Fruit fly (Drosophila melanogaster): ENCODE data around the gene Rbp4.

Gene Rbp4

DNA sequence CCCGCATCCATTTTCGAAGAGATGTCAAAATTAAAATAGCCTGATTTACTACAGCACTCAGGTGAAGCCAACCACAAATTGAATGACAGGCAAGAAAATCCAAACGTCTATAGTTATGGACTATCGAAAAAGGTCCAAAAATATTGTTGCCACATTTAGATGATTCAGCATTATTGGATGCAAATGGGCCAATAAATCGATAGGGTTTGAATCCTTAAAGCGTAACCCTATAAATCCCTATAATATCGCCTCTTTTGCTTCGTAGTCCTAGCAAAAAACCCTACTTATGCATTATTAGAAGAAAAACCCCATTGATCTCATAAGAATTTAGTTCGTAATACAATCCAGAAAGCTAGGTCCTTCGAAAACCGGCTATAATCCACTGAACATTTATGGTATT is at the start of gene Rbp4:
TSS of gene Rbp4 (minus strand) at position 101 of the 400 bp plus-strand sequence.
- TF ChIP-seq psq (optimal IDR thresholded peaks at IDR 0.05) (no peak), EcR (GFP tag; optimal IDR thresholded peaks at IDR 0.05) (no peak), CG8478 (optimal IDR thresholded peaks at IDR 0.05) (no peak), usp (GFP tag; optimal IDR thresholded peaks at IDR 0.05) (no peak), pan (optimal IDR thresholded peaks at IDR 0.05) (no peak), Dll (optimal IDR thresholded peaks at IDR 0.05) (no peak)

DNA sequence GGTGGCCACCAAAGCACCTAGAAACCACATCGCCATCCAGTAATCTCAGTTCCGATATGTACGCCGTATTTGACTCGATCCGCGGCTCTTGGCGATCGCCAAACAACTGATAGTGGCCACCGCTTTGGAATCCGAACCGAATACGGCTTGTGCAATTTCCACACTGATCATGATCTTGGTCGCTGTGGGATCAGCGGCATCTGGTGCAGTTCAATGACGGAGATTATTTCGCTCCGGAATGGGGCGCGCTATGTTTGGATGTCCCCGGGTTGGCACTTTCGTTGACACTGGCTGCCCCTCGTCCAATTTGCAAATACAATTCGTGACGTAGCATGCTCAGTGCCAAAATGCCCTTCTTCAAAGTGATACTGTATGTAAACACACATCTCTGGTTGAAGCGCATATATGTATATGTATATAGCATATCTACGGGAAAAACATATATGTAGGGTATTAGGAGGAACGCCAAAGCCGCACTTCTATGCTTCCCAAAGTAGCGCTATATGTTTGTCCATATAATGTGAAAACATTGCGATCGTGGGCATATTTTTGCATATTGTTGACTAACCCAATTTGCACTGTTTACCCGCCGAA is 49.2 kb upstream of the Rbp4 start, which contains the start of gene Adgf-D:
TSS of gene Adgf-D (minus strand) at position 111 of the 594 bp plus-strand sequence.
- no peak for TF ChIP-seq Dll (optimal IDR thresholded peaks at IDR 0.05)
- TF ChIP-seq pan (optimal IDR thresholded peaks at IDR 0.05), result no peak
- TF ChIP-seq usp (GFP tag; optimal IDR thresholded peaks at IDR 0.05), result no peak
- TF ChIP-seq CG8478 (optimal IDR thresholded peaks at IDR 0.05), result no peak
- no peak for TF ChIP-seq EcR (GFP tag; optimal IDR thresholded peaks at IDR 0.05)
- no peak for TF ChIP-seq psq (optimal IDR thresholded peaks at IDR 0.05)

DNA sequence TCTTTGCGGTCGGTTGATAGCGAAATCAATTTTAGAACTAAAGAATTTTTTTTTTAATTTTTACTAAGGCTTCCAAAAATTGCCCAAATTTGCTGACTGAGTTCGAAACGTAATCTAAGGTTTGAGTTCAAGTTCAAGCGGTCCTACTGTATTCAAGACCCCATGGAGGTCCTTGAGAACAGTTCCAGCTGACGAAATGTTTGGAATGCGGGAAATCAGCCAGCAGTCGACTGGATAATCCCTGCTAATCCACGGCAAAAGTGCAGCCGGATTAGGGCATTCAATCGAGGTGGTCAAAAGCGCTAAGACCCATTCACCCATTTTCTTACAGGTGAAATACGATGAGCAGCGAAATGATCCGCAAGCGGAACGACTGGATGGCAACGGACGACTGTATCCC is 44.5 kb upstream of the Rbp4 start, which contains the start of gene f-cup:
TSS of gene f-cup (minus strand) at position 101 of the 400 bp plus-strand sequence.
- TF ChIP-seq EcR (GFP tag; optimal IDR thresholded peaks at IDR 0.05) (no peak), pan (optimal IDR thresholded peaks at IDR 0.05) (no peak), usp (GFP tag; optimal IDR thresholded peaks at IDR 0.05) (no peak), psq (optimal IDR thresholded peaks at IDR 0.05) (no peak), Dll (optimal IDR thresholded peaks at IDR 0.05) (no peak), CG8478 (optimal IDR thresholded peaks at IDR 0.05) (no peak)

DNA sequence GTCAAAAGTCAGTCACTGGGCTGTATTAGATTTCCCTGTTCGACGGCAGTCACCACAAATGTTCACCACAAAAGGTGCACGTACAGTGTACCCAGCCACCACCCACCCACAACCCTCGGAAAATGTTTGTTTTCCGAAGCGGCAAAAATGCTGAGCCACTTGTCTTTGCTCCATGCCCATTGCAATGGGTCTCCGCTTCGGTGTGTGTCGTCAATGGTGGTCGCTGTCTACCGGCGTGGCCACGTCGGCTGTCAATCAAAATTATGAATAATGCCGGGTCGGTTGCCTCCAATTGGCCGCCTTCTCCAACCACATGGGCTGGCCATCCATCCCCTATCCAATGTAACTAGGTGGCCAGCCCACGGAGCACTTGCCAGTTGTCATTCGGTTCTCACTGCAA is 44.0 kb upstream of the Rbp4 start, which contains the start of gene ninaB:
TSS of gene ninaB (plus strand) at position 374 of the 400 bp plus-strand sequence.
- no peak for TF ChIP-seq Dll (optimal IDR thresholded peaks at IDR 0.05)

DNA sequence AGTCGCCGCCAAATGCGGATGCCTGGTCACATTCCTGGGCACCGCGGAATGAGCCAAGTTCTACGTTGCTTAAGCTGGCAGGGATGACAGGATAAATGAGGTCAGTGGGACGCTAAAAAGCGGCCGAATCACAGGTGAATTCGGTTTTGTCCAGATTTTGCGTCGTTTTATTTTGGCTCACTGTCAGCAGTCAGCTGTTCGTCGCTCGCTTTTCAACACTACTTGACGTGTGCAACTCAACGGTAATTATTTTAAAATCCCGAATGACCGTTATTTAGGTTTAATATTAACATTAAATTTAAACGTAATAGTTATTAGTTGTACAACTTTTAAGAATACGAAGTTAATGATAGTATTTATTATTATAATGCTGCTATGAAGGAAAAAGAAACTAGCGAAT is 43.2 kb upstream of the Rbp4 start:
- TF ChIP-seq EcR (GFP tag; optimal IDR thresholded peaks at IDR 0.05) (no peak), psq (optimal IDR thresholded peaks at IDR 0.05) (no peak), pan (optimal IDR thresholded peaks at IDR 0.05) (no peak), Dll (optimal IDR thresholded peaks at IDR 0.05) (no peak), CG8478 (optimal IDR thresholded peaks at IDR 0.05) (no peak)

DNA sequence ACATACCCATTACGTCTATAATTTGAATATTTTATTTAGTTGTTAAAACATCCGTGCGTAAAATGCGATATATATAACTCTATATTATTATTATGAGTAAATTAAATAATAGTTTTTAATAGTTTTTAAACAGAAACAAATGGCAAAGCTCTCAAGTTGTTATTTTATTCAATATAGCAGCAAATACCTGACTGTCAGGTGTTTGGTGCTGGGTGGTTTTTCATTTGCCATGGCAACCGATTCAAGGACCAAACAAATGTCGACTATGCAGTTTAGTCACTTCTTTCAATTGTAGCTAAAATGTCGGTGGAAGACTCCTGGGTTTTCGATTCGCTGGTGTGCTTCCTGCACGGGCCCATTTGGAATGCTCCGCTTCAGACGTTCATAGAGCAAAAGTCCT is 37.6 kb upstream of the Rbp4 start, which contains the start of gene CG14367:
TSS of gene CG14367 (plus strand) at position 301 of the 400 bp plus-strand sequence.
- TF ChIP-seq CG8478 (optimal IDR thresholded peaks at IDR 0.05) (no peak), psq (optimal IDR thresholded peaks at IDR 0.05) (no peak), pan (optimal IDR thresholded peaks at IDR 0.05) (no peak), Dll (optimal IDR thresholded peaks at IDR 0.05) (no peak), usp (GFP tag; optimal IDR thresholded peaks at IDR 0.05) (no peak), EcR (GFP tag; optimal IDR thresholded peaks at IDR 0.05) (no peak)

DNA sequence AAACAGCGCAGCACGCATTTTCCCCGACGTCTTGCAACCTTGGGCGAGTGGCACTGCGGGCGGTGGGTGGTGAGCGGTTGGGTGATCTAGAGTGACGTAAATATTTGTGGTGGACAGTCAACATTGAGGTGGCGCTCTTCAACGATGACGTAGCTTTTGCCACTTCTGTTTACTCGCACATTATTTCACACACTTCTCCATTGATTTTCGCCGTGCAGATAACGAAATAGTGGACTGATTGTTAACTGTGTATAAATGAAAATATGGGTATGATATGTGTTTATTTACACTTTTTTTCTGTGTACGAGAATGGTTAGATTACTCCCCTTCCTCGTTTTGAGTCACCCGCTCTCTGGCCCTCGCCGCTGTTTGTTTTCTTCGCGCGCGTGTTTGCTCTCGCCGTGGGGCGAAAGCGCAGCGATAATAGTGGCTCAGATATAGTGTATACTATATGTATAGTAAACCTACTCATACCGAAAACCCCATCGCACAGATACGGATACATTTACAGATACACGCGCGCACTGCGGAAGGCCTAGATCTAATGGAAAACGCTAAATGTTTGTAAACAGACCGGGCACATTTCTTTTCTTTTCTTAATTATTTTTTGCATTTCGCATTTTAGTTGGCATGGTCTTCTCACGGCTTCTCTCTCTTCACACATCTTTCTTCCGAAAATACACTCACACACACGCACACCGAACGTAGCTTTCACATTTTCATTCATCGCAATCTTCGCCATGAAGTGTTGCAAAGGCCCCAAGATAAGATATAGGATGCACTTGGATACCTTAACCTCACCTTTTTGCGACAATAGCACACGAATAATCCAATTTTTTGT is 30.4 kb upstream of the Rbp4 start, which contains the start of gene omd:
TSS of gene omd (minus strand) at position 840 of the 841 bp plus-strand sequence.
- TF ChIP-seq CG8478 (optimal IDR thresholded peaks at IDR 0.05), result no peak
- TF ChIP-seq psq (optimal IDR thresholded peaks at IDR 0.05), result no peak
- TF ChIP-seq Dll (optimal IDR thresholded peaks at IDR 0.05), result no peak
- TF ChIP-seq pan (optimal IDR thresholded peaks at IDR 0.05), result no peak

DNA sequence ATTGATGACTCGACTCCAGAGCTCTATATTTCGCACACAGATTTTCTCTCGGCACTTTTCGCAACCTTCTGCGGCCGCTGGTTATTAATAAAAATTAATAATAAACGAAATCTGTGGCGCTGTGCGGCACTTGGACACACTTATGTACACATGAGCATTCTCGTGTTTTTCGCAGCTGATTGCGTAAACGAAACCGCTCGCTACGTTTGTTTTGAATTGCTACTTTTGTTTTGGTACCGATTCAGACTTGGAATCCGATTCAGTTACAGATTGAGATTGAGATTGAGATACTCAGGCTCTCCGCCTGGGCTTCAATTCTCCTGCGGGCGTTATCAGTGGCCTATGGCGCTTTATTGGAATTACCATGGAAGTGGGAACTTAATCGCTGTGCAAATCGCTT is 29.8 kb upstream of the Rbp4 start:
- TF ChIP-seq pan (optimal IDR thresholded peaks at IDR 0.05) (no peak), Dll (optimal IDR thresholded peaks at IDR 0.05) (no peak), CG8478 (optimal IDR thresholded peaks at IDR 0.05) (no peak), psq (optimal IDR thresholded peaks at IDR 0.05) (no peak), EcR (GFP tag; optimal IDR thresholded peaks at IDR 0.05) (no peak), usp (GFP tag; optimal IDR thresholded peaks at IDR 0.05) (no peak)

DNA sequence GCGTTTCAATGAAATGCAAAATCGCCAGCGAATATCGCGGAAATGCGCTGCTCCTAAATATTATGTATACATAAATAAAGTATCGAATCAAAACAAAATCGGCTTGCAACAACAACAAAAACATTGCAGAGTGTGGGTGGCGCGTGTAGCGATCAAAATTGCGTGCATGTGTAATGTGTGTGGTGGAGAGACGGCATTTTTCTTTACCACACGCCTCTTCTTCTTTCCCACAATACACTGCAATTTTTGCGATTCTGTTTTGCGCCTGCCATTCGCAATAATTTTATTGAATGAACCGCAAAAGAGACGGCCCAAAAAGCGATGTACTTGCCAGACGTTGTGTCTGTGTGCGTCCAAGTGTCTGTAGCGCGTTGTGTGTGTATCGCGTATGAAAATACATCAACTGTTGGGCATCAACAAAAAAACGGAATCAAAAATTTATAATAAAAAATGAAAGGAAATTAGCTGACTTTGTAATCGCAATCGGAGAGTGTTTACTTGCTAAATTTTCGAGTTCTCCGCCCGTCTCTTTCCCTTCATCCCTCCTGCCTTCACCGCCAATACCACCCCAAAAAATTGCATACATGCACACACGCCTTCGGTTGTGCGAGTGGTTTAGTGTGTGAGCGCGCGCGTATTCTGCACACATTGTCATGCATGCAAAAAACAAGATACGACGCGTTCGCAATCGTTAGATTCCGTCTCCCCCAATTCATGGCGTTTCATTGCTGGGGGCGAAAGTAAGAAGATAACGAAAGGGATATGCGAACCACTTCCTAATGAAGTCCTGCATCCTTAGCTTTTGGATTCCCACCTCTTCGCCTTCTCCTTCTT is 28.6 kb upstream of the Rbp4 start:
- peak; percentile 44 for TF ChIP-seq psq (optimal IDR thresholded peaks at IDR 0.05)
- no peak for TF ChIP-seq usp (GFP tag; optimal IDR thresholded peaks at IDR 0.05)

DNA sequence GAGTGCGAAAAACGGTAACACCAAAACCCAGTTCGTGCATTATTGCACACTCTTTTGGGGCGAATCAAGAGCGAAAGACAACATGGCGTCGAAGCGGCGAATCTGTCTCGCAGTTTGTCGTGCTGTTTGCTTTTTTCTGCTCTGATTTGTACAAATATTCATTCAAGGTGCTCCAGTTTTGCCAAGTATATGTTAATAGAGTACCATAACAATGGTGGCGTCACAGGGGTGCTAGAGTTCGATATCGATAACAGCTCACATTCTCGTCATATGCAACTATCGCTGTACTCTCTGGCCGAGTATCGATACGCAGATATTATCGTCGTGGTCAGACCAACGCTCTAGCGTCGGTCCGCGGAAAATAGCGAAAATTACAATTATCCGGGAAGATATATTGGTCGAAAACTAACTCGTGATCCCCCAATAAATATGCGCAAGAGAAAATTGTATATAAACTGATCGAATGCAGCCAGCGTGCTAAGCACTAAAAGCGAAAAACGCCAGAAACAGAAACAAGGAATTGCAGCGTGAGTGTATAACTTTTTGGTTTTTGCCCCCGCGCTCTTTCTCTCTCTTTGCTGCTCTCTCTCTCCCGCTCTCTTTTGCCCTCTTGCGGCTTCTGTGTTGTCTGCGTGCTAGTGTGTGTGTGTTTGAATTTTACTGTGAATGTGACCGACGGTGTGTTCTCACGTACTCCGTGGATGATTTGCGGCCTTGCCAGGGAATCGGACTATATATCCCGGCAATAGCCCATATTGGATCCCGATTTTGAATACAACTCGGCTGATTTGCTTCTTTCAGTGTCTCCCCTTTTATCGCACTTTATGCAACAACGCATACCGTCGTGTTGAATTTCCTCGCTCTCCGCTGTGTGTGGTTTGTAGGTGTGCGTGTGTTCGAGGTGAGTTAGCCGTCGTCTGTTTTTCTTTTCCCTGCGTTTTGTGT is 27.7 kb upstream of the Rbp4 start, which contains the start of gene flfl:
TSS of gene flfl (plus strand) at position 298 of the 945 bp plus-strand sequence.
- TF ChIP-seq CG8478 (optimal IDR thresholded peaks at IDR 0.05), result peak; percentile 7
- TF ChIP-seq pan (optimal IDR thresholded peaks at IDR 0.05), result no peak
- peak; percentile 94 for TF ChIP-seq Dll (optimal IDR thresholded peaks at IDR 0.05)

DNA sequence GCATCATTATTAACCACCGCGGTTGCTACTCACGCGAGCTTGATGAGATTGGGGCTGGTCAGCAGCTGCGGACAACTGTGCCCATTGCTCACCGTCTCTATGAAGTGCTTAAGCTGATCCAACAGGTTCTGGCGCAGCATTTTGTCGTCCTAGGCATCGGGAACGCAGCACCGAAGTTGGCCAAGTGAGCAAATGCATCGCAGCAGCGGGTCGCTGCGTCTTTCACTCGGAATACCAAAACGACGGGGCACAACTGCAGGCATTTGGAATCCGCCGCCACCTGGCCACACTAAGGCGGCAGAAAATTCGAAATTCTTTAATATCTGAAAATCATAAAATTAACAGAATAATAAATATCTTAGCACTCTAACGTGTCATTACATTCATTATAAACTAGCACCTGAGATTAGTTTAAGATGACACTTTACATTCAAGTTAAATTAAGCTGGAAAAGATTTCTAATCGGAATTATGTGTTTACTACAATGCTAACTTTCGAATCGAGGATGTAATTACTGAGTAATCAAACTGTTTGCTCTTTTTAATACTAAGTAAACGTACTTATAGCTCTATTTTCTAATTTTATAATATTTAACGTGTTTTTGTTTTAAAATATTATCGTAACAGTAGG is 26.9 kb upstream of the Rbp4 start:
- TF ChIP-seq EcR (GFP tag; optimal IDR thresholded peaks at IDR 0.05) (no peak), CG8478 (optimal IDR thresholded peaks at IDR 0.05) (no peak), pan (optimal IDR thresholded peaks at IDR 0.05) (no peak), Dll (optimal IDR thresholded peaks at IDR 0.05) (no peak), psq (optimal IDR thresholded peaks at IDR 0.05) (no peak)
